Fruit fly (Drosophila melanogaster) whole organism, pupa: Measurements from ENCODE around the gene roq.

Experiments
- CG10348 ChIP-seq: fragments of 200-800 bp; sonication (Bioruptor generic); IDR thresholded peaks from 2 replicates; pipeline ENCODE4 v1.3.6; 2022; ENCODE audit warnings: missing biosample characterization, missing genetic modification characterization
- CG32121 ChIP-seq: fragments of 200-800 bp; sonication (Bioruptor generic); IDR thresholded peaks from 2 replicates; pipeline ENCODE4 v1.3.6; 2022; ENCODE audit warnings: missing biosample characterization, missing genetic modification characterization
- CG34367 ChIP-seq: fragments of 200-800 bp; sonication (Bioruptor generic); optimal IDR thresholded peaks from 2 replicates; lab custom pipeline; 2018; ENCODE audit warnings: missing biosample characterization, mild to moderate bottlenecking, missing genetic modification characterization
- CG8159 ChIP-seq: fragments of 200-800 bp; sonication (Bioruptor generic); optimal IDR thresholded peaks from 3 replicates; lab custom pipeline; 2018; ENCODE audit warnings: missing biosample characterization, mild to moderate bottlenecking, missing genetic modification characterization, moderate library complexity
- CG8301 ChIP-seq: fragments of 200-800 bp; sonication (Bioruptor generic); optimal IDR thresholded peaks from 2 replicates; lab custom pipeline; 2018; ENCODE audit warnings: missing biosample characterization, mild to moderate bottlenecking, missing genetic modification characterization
- CG9948 ChIP-seq: fragments of 200-800 bp; sonication (Bioruptor generic); optimal IDR thresholded peaks from 2 replicates; lab custom pipeline; 2018; ENCODE audit warnings: missing biosample characterization, mild to moderate bottlenecking, missing genetic modification characterization, moderate library complexity
- EcR ChIP-seq: fragments of 200-800 bp; sonication (Bioruptor generic); optimal IDR thresholded peaks from 3 replicates; lab custom pipeline; 2019; ENCODE audit warnings: missing biosample characterization, missing genetic modification characterization, mild to moderate bottlenecking, moderate library complexity, missing genetic modification reagents
- Pif1A ChIP-seq: fragments of 200-800 bp; sonication (Bioruptor generic); optimal IDR thresholded peaks from 3 replicates; lab custom pipeline; 2016; ENCODE audit warnings: missing biosample characterization, missing genetic modification characterization
- fd96Ca ChIP-seq: fragments of 200-800 bp; sonication (Bioruptor generic); IDR thresholded peaks from 3 replicates; pipeline ENCODE4 v1.3.6; 2022; ENCODE audit warnings: missing biosample characterization, missing genetic modification characterization

dm6 chr3L:16409440-16410233 is 31.3 kb upstream of the roq start:
- TF ChIP-seq CG8159 (no peak), CG10348 (GFP tag; lab: Robert Waterston, UW) (no peak), fd96Ca (GFP tag; lab: Robert Waterston, UW) (no peak), Pif1A (GFP tag; lab: Kevin White, UChicago) (no peak), CG32121 (no peak), EcR (GFP tag; lab: Kevin White, UChicago) (peak; percentile 90), CG8301 (tag; lab: Kevin White, UChicago) (no peak), CG9948 (no peak), CG34367 (tag; lab: Kevin White, UChicago) (no peak)
